Worm (Caenorhabditis elegans) whole organism, L1 larva: ENCODE data around the gene aqp-1.

ENCODE experiments used
- C16A3.4 ChIP-seq: fragments of 150-350 bp; optimal IDR thresholded peaks from 2 replicates; lab custom pipeline; 2014; ENCODE audit warnings: missing biosample characterization, missing genetic modification characterization
- F16B12.6 ChIP-seq: fragments of 150-350 bp; optimal IDR thresholded peaks from 2 replicates; lab custom pipeline; 2014; ENCODE audit warnings: missing biosample characterization, missing genetic modification characterization
- Y116A8C.19 ChIP-seq: sonication (generic microtip); optimal IDR thresholded peaks from 2 replicates; lab custom pipeline; 2016; ENCODE audit warnings: missing compliant biosample characterization, missing genetic modification characterization, borderline replicate concordance
- blmp-1 ChIP-seq: fragments of 150-350 bp; optimal IDR thresholded peaks from 2 replicates; lab custom pipeline; 2014; ENCODE audit warnings: missing biosample characterization, missing genetic modification characterization
- ceh-82 ChIP-seq, 3 experiments: fragments of 150-350 bp in 1 of 3; sonication (generic microtip) in 2 of 3; optimal IDR thresholded peaks; 2 replicates each; lab custom pipeline; 2014 to 2017; ENCODE audit warnings: missing biosample characterization in 3 of 3, missing genetic modification characterization in 3 of 3
- ces-1 ChIP-seq: fragments of 150-350 bp; optimal IDR thresholded peaks from 2 replicates; lab custom pipeline; 2014; ENCODE audit warnings: missing biosample characterization, missing genetic modification reagents, missing genetic modification characterization
- dpl-1 ChIP-seq, 3 experiments: fragments of 150-350 bp in 2 of 3; sonication (generic microtip) in 1 of 3; optimal IDR thresholded peaks; 2 replicates each; lab custom pipeline; 2014 to 2017; ENCODE audit warnings: missing biosample characterization in 3 of 3, missing genetic modification characterization in 3 of 3, missing genetic modification reagents in 3 of 3
- efl-1 ChIP-seq, 4 experiments: fragments of 150-350 bp; optimal IDR thresholded peaks in 3 of 4; peaks in 1 of 4; 1 replicate in 1 of 4; 2 replicates in 3 of 4; lab custom pipeline; 2014; ENCODE audit warnings: missing biosample characterization in 2 of 4, missing genetic modification characterization in 2 of 4, missing genetic modification reagents in 2 of 4
- egl-27 ChIP-seq, 2 experiments: fragments of 150-350 bp in 1 of 2; sonication (generic microtip); optimal IDR thresholded peaks; 3 replicates each; lab custom pipeline; 2017 to 2018; ENCODE audit warnings: missing biosample characterization in 2 of 2, missing genetic modification characterization in 2 of 2, missing genetic modification reagents in 2 of 2
- elt-2 ChIP-seq: sonication (generic microtip); optimal IDR thresholded peaks from 2 replicates; lab custom pipeline; 2016; ENCODE audit warnings: missing genetic modification characterization, mild to moderate bottlenecking, inconsistent platforms, missing compliant biosample characterization, missing genetic modification reagents
- elt-3 ChIP-seq, 6 experiments: fragments of 150-350 bp in 1 of 6; sonication (generic microtip); optimal IDR thresholded peaks; 2 replicates each; lab custom pipeline; 2017 to 2018; ENCODE audit warnings: missing biosample characterization in 6 of 6, missing genetic modification characterization in 6 of 6, inconsistent platforms in 1 of 6
- fkh-8 ChIP-seq: sonication (generic microtip); optimal IDR thresholded peaks from 2 replicates; lab custom pipeline; 2016; ENCODE audit warnings: mild to moderate bottlenecking, missing genetic modification characterization, missing compliant biosample characterization
- hlh-4 ChIP-seq: sonication (generic microtip); optimal IDR thresholded peaks from 2 replicates; lab custom pipeline; 2016; ENCODE audit warnings: mild to moderate bottlenecking, missing genetic modification characterization, missing compliant biosample characterization
- lin-13 ChIP-seq: fragments of 150-350 bp; optimal IDR thresholded peaks from 2 replicates; lab custom pipeline; 2014; ENCODE audit warnings: missing biosample characterization, missing genetic modification reagents, missing genetic modification characterization
- lin-14 ChIP-seq: fragments of 200-800 bp; sonication (Bioruptor generic); optimal IDR thresholded peaks from 2 replicates; lab custom pipeline; 2018; ENCODE audit warnings: mild to moderate bottlenecking, missing genetic modification characterization, moderate library complexity, missing compliant biosample characterization
- lin-15B ChIP-seq: fragments of 150-350 bp; sonication (generic microtip); optimal IDR thresholded peaks from 3 replicates; lab custom pipeline; 2014; ENCODE audit warnings: missing biosample characterization, missing genetic modification characterization
- lin-35 ChIP-seq, 2 experiments: fragments of 150-350 bp; optimal IDR thresholded peaks; 2 replicates each; lab custom pipeline; 2014; ENCODE audit warnings: missing biosample characterization in 2 of 2, missing genetic modification characterization in 2 of 2, missing genetic modification reagents in 2 of 2
- lin-39 ChIP-seq: fragments of 150-350 bp; optimal IDR thresholded peaks from 2 replicates; lab custom pipeline; 2014; ENCODE audit warnings: missing biosample characterization, missing genetic modification reagents, missing genetic modification characterization
- lir-3 ChIP-seq: sonication (generic microtip); optimal IDR thresholded peaks from 2 replicates; lab custom pipeline; 2016; ENCODE audit warnings: mild to moderate bottlenecking, missing genetic modification characterization, moderate library complexity, missing compliant biosample characterization; ENCODE audit not compliant: poor library complexity
- mef-2 ChIP-seq: fragments of 150-350 bp; optimal IDR thresholded peaks from 2 replicates; lab custom pipeline; 2014; ENCODE audit warnings: missing biosample characterization, missing genetic modification characterization
- nhr-20 ChIP-seq: sonication (generic microtip); optimal IDR thresholded peaks from 2 replicates; lab custom pipeline; 2016; ENCODE audit warnings: mild to moderate bottlenecking, missing genetic modification characterization, missing compliant biosample characterization
- nhr-71 ChIP-seq: sonication (generic microtip); optimal IDR thresholded peaks from 2 replicates; lab custom pipeline; 2016; ENCODE audit warnings: mild to moderate bottlenecking, missing genetic modification characterization, moderate library complexity, missing compliant biosample characterization
- nhr-76 ChIP-seq: sonication (generic microtip); optimal IDR thresholded peaks from 2 replicates; lab custom pipeline; 2017; ENCODE audit warnings: missing biosample characterization, missing genetic modification characterization
- nhr-84 ChIP-seq: sonication (generic microtip); optimal IDR thresholded peaks from 2 replicates; lab custom pipeline; 2017; ENCODE audit warnings: missing biosample characterization, missing genetic modification characterization
- nhr-85 ChIP-seq: sonication (generic microtip); peaks from one replicate; lab custom pipeline; 2016; ENCODE audit warnings: missing genetic modification characterization, inconsistent platforms, missing compliant biosample characterization
- pqm-1 ChIP-seq: sonication (generic microtip); optimal IDR thresholded peaks from 3 replicates; lab custom pipeline; 2017; ENCODE audit warnings: missing biosample characterization, missing genetic modification characterization
- snu-23 ChIP-seq: sonication (generic microtip); optimal IDR thresholded peaks from 2 replicates; lab custom pipeline; 2016; ENCODE audit warnings: missing genetic modification characterization, missing compliant biosample characterization
- sox-4 ChIP-seq: sonication (generic microtip); optimal IDR thresholded peaks from 2 replicates; lab custom pipeline; 2016; ENCODE audit warnings: missing genetic modification characterization, missing compliant biosample characterization
- sptf-1 ChIP-seq: fragments of 150-350 bp; optimal IDR thresholded peaks from 2 replicates; lab custom pipeline; 2014; ENCODE audit warnings: missing biosample characterization, missing genetic modification characterization
- swsn-7 ChIP-seq: sonication (generic microtip); optimal IDR thresholded peaks from 2 replicates; lab custom pipeline; 2016; ENCODE audit warnings: missing genetic modification characterization, missing compliant biosample characterization
- tbx-2 ChIP-seq: sonication (generic microtip); optimal IDR thresholded peaks from 2 replicates; lab custom pipeline; 2016; ENCODE audit warnings: missing genetic modification characterization, missing compliant biosample characterization
- unc-30 ChIP-seq: sonication (generic microtip); optimal IDR thresholded peaks from 2 replicates; lab custom pipeline; 2017; ENCODE audit warnings: missing biosample characterization, missing genetic modification characterization
- unc-62 ChIP-seq: fragments of 150-350 bp; optimal IDR thresholded peaks from 2 replicates; lab custom pipeline; 2014; ENCODE audit warnings: missing biosample characterization, missing genetic modification reagents, missing genetic modification characterization
- unc-86 ChIP-seq: sonication (generic microtip); optimal IDR thresholded peaks from 2 replicates; lab custom pipeline; 2016; ENCODE audit warnings: missing genetic modification characterization, missing compliant biosample characterization
- unc-98 ChIP-seq: fragments of 200-800 bp; sonication (Bioruptor generic); IDR thresholded peaks from 2 replicates; pipeline ENCODE4 v1.3.6; 2022; ENCODE audit warnings: missing genetic modification characterization, missing compliant biosample characterization
- xbp-1 ChIP-seq: sonication (generic microtip); optimal IDR thresholded peaks from 2 replicates; lab custom pipeline; 2016; ENCODE audit warnings: missing genetic modification characterization, missing compliant biosample characterization
- zip-4 ChIP-seq: fragments of 200-800 bp; sonication (Bioruptor generic); optimal IDR thresholded peaks from 2 replicates; lab custom pipeline; 2018; ENCODE audit warnings: mild to moderate bottlenecking, missing genetic modification characterization, moderate library complexity, missing compliant biosample characterization

aqp-1 gene

ce11 chrII:7253073-7253472, 14.9 kb upstream of the aqp-1 start, which contains the start of gene lsm-4 (continued):
- TF ChIP-seq dpl-1 (GFP tag; optimal IDR thresholded peaks at IDR 0.05; lab: Kevin White, UChicago) = peak in 1 of 3 experiments; percentile 20

ce11 chrII:7251978-7252377, 13.8 kb upstream of the aqp-1 start, which contains the start of the genes prx-13 and ada-2:
Gene prx-13 (minus strand): TSS chrII:7252015.
Gene ada-2 (plus strand): TSS chrII:7252259.
- TF ChIP-seq elt-2 (tag; lab: Kevin White, UChicago) (peak; percentile 45), lin-35 (GFP tag; optimal IDR thresholded peaks at IDR 0.05; lab: Kevin White, UChicago) (peak in 1 of 2 experiments; percentile 14), egl-27 (tag; optimal IDR thresholded peaks at IDR 0.05; lab: Kevin White, UChicago) (no peak), snu-23 (GFP tag; lab: Kevin White, UChicago) (peak; percentile 12), elt-3 (tag; optimal IDR thresholded peaks at IDR 0.05; lab: Kevin White, UChicago) (peak in 1 of 6 experiments; percentile 29), nhr-20 (tag; lab: Kevin White, UChicago) (peak; percentile 85), efl-1 (optimal IDR thresholded peaks at IDR 0.05; lab: Kevin White, UChicago) (no peak), efl-1 (GFP tag; optimal IDR thresholded peaks at IDR 0.05 in 1 of 2; lab: Kevin White, UChicago) (peak in 1 of 2 experiments; percentile 78), blmp-1 (tag; lab: Kevin White, UChicago) (no peak)

- no peak for TF ChIP-seq sptf-1 (tag; lab: Kevin White, UChicago)
- no peak for TF ChIP-seq lir-3 (tag; lab: Kevin White, UChicago)
- TF ChIP-seq sox-4 (tag; lab: Kevin White, UChicago) = no peak
- TF ChIP-seq nhr-71 (tag; lab: Kevin White, UChicago) = no peak
- TF ChIP-seq unc-98 = no peak
- TF ChIP-seq unc-30 = no peak
Observed at ce11 chrII:7245576-7245975, 7.4 kb upstream of the aqp-1 start, which contains the start of gene skpo-3. Gene skpo-3 (plus strand): TSS chrII:7245876.

ce11 chrII:7242754-7243153, 4.6 kb upstream of the aqp-1 start:
- peak; percentile 92 for TF ChIP-seq blmp-1 (tag; lab: Kevin White, UChicago)
- no peak for TF ChIP-seq nhr-76 (tag; lab: Kevin White, UChicago)

ce11 chrII:7239705-7240104, 1.6 kb upstream of the aqp-1 start:
- peak; percentile 56 for TF ChIP-seq nhr-85
- peak; percentile 13 for TF ChIP-seq lin-14 (GFP tag; lab: Kevin White, UChicago)
- TF ChIP-seq unc-86 (tag; lab: Kevin White, UChicago) = no peak
- TF ChIP-seq, all 84 proteins: peak for 2

ce11 chrII:7238791-7239190, 642 bp upstream of the aqp-1 start:
- TF ChIP-seq nhr-85 (peak; percentile 60), lin-14 (GFP tag; lab: Kevin White, UChicago) (peak; percentile 31), F16B12.6 (tag; lab: Kevin White, UChicago) (no peak), unc-98 (no peak), unc-62 (GFP tag; lab: Kevin White, UChicago) (no peak), nhr-76 (tag; lab: Kevin White, UChicago) (no peak), sptf-1 (tag; lab: Kevin White, UChicago) (no peak), pqm-1 (no peak), efl-1 (optimal IDR thresholded peaks at IDR 0.05; lab: Kevin White, UChicago) (no peak), efl-1 (GFP tag; optimal IDR thresholded peaks at IDR 0.05 in 1 of 2; lab: Kevin White, UChicago) (peak in 1 of 2 experiments; percentile 52), ces-1 (GFP tag; lab: Kevin White, UChicago) (no peak)
- TF ChIP-seq, all 84 proteins: peak for 3

- TF ChIP-seq lin-35 (GFP tag; optimal IDR thresholded peaks at IDR 0.05; lab: Kevin White, UChicago) (peak in 1 of 2 experiments; percentile 17), dpl-1 (GFP tag; optimal IDR thresholded peaks at IDR 0.05; lab: Kevin White, UChicago) (no peak), xbp-1 (no peak), Y116A8C.19 (tag; lab: Kevin White, UChicago) (no peak), ceh-82 (tag; optimal IDR thresholded peaks at IDR 0.05; lab: Kevin White, UChicago) (no peak), lin-15B (tag; lab: Kevin White, UChicago) (no peak), tbx-2 (tag; lab: Kevin White, UChicago) (no peak), nhr-84 (tag; lab: Kevin White, UChicago) (no peak), lin-14 (GFP tag; lab: Kevin White, UChicago) (no peak), efl-1 (optimal IDR thresholded peaks at IDR 0.05; lab: Kevin White, UChicago) (no peak), efl-1 (GFP tag; optimal IDR thresholded peaks at IDR 0.05 in 1 of 2; lab: Kevin White, UChicago) (peak in 1 of 2 experiments; percentile 33), elt-2 (tag; lab: Kevin White, UChicago) (peak; percentile 8), zip-4 (GFP tag; lab: Kevin White, UChicago) (no peak), snu-23 (GFP tag; lab: Kevin White, UChicago) (no peak), C16A3.4 (tag; lab: Kevin White, UChicago) (no peak), lin-13 (GFP tag; lab: Kevin White, UChicago) (no peak), hlh-4 (tag; lab: Kevin White, UChicago) (no peak), fkh-8 (tag; lab: Kevin White, UChicago) (no peak), swsn-7 (tag; lab: Kevin White, UChicago) (no peak), nhr-71 (tag; lab: Kevin White, UChicago) (peak; percentile 2), lin-39 (tag; lab: Kevin White, UChicago) (no peak), mef-2 (tag; lab: Kevin White, UChicago) (no peak), blmp-1 (tag; lab: Kevin White, UChicago) (no peak)
Observed at ce11 chrII:7236937-7237336, 1.2 kb downstream of the aqp-1 start.
